Fruit fly (Drosophila melanogaster) whole organism, pupa: ENCODE data around the gene Smvt.

Source experiments
- CG12605 ChIP-seq: fragments of 200-800 bp; sonication (Bioruptor generic); IDR thresholded peaks from 2 replicates; pipeline ENCODE4 v1.3.6; 2022; ENCODE audit warnings: missing biosample characterization, missing genetic modification characterization
- CG13204 ChIP-seq: fragments of 200-800 bp; sonication (Bioruptor generic); optimal IDR thresholded peaks from 2 replicates; lab custom pipeline; 2018; ENCODE audit warnings: missing biosample characterization, mild to moderate bottlenecking, missing genetic modification characterization, moderate library complexity
- CG14655 ChIP-seq: fragments of 200-800 bp; sonication (Bioruptor generic); optimal IDR thresholded peaks from 3 replicates; lab custom pipeline; 2017; ENCODE audit warnings: mild to moderate bottlenecking, missing biosample characterization, missing genetic modification reagents, missing genetic modification characterization
- CG17806 ChIP-seq: fragments of 200-800 bp; sonication (Bioruptor generic); optimal IDR thresholded peaks from 2 replicates; lab custom pipeline; 2018; ENCODE audit warnings: missing biosample characterization, mild to moderate bottlenecking, missing genetic modification characterization, moderate library complexity
- CG9948 ChIP-seq: fragments of 200-800 bp; sonication (Bioruptor generic); optimal IDR thresholded peaks from 2 replicates; lab custom pipeline; 2018; ENCODE audit warnings: missing biosample characterization, mild to moderate bottlenecking, missing genetic modification characterization, moderate library complexity
- EcR ChIP-seq: fragments of 200-800 bp; sonication (Bioruptor generic); optimal IDR thresholded peaks from 3 replicates; lab custom pipeline; 2019; ENCODE audit warnings: missing biosample characterization, missing genetic modification characterization, mild to moderate bottlenecking, moderate library complexity, missing genetic modification reagents
- fd96Ca ChIP-seq: fragments of 200-800 bp; sonication (Bioruptor generic); IDR thresholded peaks from 3 replicates; pipeline ENCODE4 v1.3.6; 2022; ENCODE audit warnings: missing biosample characterization, missing genetic modification characterization

- TF ChIP-seq CG9948 (tag; lab: Kevin White, UChicago) (no peak), fd96Ca (GFP tag; lab: Robert Waterston, UW) (no peak), EcR (GFP tag; lab: Kevin White, UChicago) (no peak), CG14655 (GFP tag; lab: Kevin White, UChicago) (no peak), CG17806 (no peak), CG12605 (GFP tag; lab: Robert Waterston, UW) (no peak), CG13204 (GFP tag; lab: Kevin White, UChicago) (no peak)
Measured at dm6 chr3R:31793664-31794417, 32.5 kb upstream of the Smvt start, which contains the start of the genes Mccc1 and Acf.
